Fruit fly (Drosophila melanogaster): ENCODE results near the gene Nemp.
A peak's percentile ranks its signal among the peaks of the same experiment; 100 is the strongest.

The Nemp gene

dm6 chrX:16687400-16688105 lies 32.7 kb upstream of the Nemp start:
- no peak for TF ChIP-seq noc (tag; optimal IDR thresholded peaks at IDR 0.05)

- TF ChIP-seq noc (tag; optimal IDR thresholded peaks at IDR 0.05): no peak
Observed at dm6 chrX:16683765-16684164, 28.9 kb upstream of the Nemp start, which contains the start of gene Axs. Gene Axs (minus strand): TSS chrX:16683895.

- no peak for TF ChIP-seq noc (tag; optimal IDR thresholded peaks at IDR 0.05)
Observed at dm6 chrX:16678845-16679347, 24.1 kb upstream of the Nemp start, which contains the start of the genes CG13010 and sing. Gene CG13010 (minus strand): TSS chrX:16678945. Gene sing (plus strand): TSS chrX:16679297.

- no peak for TF ChIP-seq noc (tag; optimal IDR thresholded peaks at IDR 0.05)
Observed at dm6 chrX:16677163-16677562, 22.3 kb upstream of the Nemp start.

dm6 chrX:16676653-16677052 lies 21.8 kb upstream of the Nemp start, which contains the start of gene CG13012:
Gene CG13012 (minus strand): TSS chrX:16676753.
- TF ChIP-seq noc (tag; optimal IDR thresholded peaks at IDR 0.05): no peak

- TF ChIP-seq noc (tag; optimal IDR thresholded peaks at IDR 0.05): no peak
Observed at dm6 chrX:16674538-16674937, 19.7 kb upstream of the Nemp start.

dm6 chrX:16672904-16673303 lies 18.1 kb upstream of the Nemp start:
- TF ChIP-seq noc (tag; optimal IDR thresholded peaks at IDR 0.05): no peak

dm6 chrX:16670691-16671481 lies 16.1 kb upstream of the Nemp start:
- peak; percentile 81 for TF ChIP-seq noc (tag; optimal IDR thresholded peaks at IDR 0.05)

- no peak for TF ChIP-seq noc (tag; optimal IDR thresholded peaks at IDR 0.05)
Observed at dm6 chrX:16670262-16670661, 15.4 kb upstream of the Nemp start.

- TF ChIP-seq noc (tag; optimal IDR thresholded peaks at IDR 0.05): no peak
Observed at dm6 chrX:16669849-16670248, 15.0 kb upstream of the Nemp start.

- TF ChIP-seq noc (tag; optimal IDR thresholded peaks at IDR 0.05): no peak
Observed at dm6 chrX:16664405-16665064, 9.7 kb upstream of the Nemp start, which contains the start of gene CG15865. Gene CG15865 (minus strand): TSS chrX:16664455.

- TF ChIP-seq noc (tag; optimal IDR thresholded peaks at IDR 0.05): no peak
Observed at dm6 chrX:16660632-16661031, 5.8 kb upstream of the Nemp start.

dm6 chrX:16655724-16656235 lies 965 bp upstream of the Nemp start:
- peak; percentile 57 for TF ChIP-seq noc (tag; optimal IDR thresholded peaks at IDR 0.05)

dm6 chrX:16651625-16652024 lies 3.2 kb downstream of the Nemp start:
- TF ChIP-seq noc (tag; optimal IDR thresholded peaks at IDR 0.05): no peak

dm6 chrX:16651098-16651497 lies 3.7 kb downstream of the Nemp start, which contains the start of the genes CG32573 and CG42512:
Gene CG32573 (plus strand): TSS chrX:16651376.
Gene CG42512 (plus strand): TSS chrX:16651376.
- no peak for TF ChIP-seq noc (tag; optimal IDR thresholded peaks at IDR 0.05)

Data from whole organism, larva.